Worm (Caenorhabditis elegans): ENCODE results near the gene M04D8.7.

DNA sequence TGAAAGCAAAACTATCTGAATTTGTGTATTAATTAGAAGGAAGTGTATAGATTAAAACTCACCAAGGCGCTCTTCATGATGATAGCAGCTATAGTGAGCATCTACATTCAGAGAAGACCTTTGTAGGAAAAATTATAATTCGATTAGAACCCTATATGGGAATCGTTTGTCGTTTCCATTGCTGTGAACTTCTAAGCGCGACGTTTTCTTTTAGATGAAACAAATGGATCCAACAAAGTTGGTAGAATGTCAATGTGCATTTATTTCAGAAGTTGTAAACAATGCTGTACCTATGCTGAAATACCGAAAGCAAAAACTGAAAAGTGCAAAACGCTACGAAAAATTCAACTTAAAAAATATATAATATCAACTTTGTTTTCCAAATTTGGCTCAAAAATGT lies 18.8 kb downstream of the M04D8.7 start, which contains the start of gene T16G12.10:
- no peak for TF ChIP-seq fos-1 (tag; optimal IDR thresholded peaks at IDR 0.05)
- TF ChIP-seq nhr-11 (tag; optimal IDR thresholded peaks at IDR 0.05) = no peak
- TF ChIP-seq jun-1 (tag; optimal IDR thresholded peaks at IDR 0.05) = no peak
- TF ChIP-seq nhr-43 (tag; optimal IDR thresholded peaks at IDR 0.05; ENCODE audit: poor library complexity, severe bottlenecking) = no peak
- TF ChIP-seq tbx-2 (tag; optimal IDR thresholded peaks at IDR 0.05) = no peak
- TF ChIP-seq ztf-11 (tag; optimal IDR thresholded peaks at IDR 0.05) = no peak
- no peak for TF ChIP-seq R02D3.7 (tag; optimal IDR thresholded peaks at IDR 0.05)
- no peak for TF ChIP-seq nhr-25 (tag; optimal IDR thresholded peaks at IDR 0.05)
- TF ChIP-seq ceh-16 (tag; optimal IDR thresholded peaks at IDR 0.05) = no peak
